Worm (Caenorhabditis elegans) whole organism, late embryonic: Measurements from ENCODE around the gene C16C8.26.

Experiments
- C08G9.2 ChIP-seq: sonication (generic microtip); optimal IDR thresholded peaks from 2 replicates; lab custom pipeline; 2016; ENCODE audit warnings: mild to moderate bottlenecking, missing genetic modification characterization, moderate library complexity, missing compliant biosample characterization
- F13H6.1 ChIP-seq: sonication (generic microtip); optimal IDR thresholded peaks from 2 replicates; lab custom pipeline; 2016; ENCODE audit warnings: missing genetic modification characterization, missing compliant biosample characterization
- K02D7.2 ChIP-seq: sonication (generic microtip); optimal IDR thresholded peaks from 2 replicates; lab custom pipeline; 2017; ENCODE audit warnings: mild to moderate bottlenecking, missing genetic modification characterization, missing compliant biosample characterization
- T23F11.4 ChIP-seq: fragments of 200-800 bp; sonication (Bioruptor generic); optimal IDR thresholded peaks from 2 replicates; lab custom pipeline; 2018; ENCODE audit warnings: mild to moderate bottlenecking, missing genetic modification characterization, missing compliant biosample characterization
- Y22D7AL.16 ChIP-seq: sonication (generic microtip); optimal IDR thresholded peaks from 2 replicates; lab custom pipeline; 2016; ENCODE audit warnings: missing genetic modification characterization, missing compliant biosample characterization
- ahr-1 ChIP-seq: sonication (generic microtip); optimal IDR thresholded peaks from 2 replicates; lab custom pipeline; 2016; ENCODE audit warnings: missing genetic modification characterization, missing compliant biosample characterization
- ama-1 ChIP-seq: fragments of 150-350 bp; optimal IDR thresholded peaks from 2 replicates; lab custom pipeline; 2014
- ceh-14 ChIP-seq: sonication (generic microtip); optimal IDR thresholded peaks from 2 replicates; lab custom pipeline; 2016; ENCODE audit warnings: missing genotype, missing genetic modification characterization, missing compliant biosample characterization
- ceh-18 ChIP-seq: sonication (generic microtip); optimal IDR thresholded peaks from 2 replicates; lab custom pipeline; 2016; ENCODE audit warnings: missing genetic modification characterization, missing compliant biosample characterization
- ceh-2 ChIP-seq: sonication (generic microtip); optimal IDR thresholded peaks from 2 replicates; lab custom pipeline; 2016; ENCODE audit warnings: missing genotype, missing genetic modification characterization, missing compliant biosample characterization
- ceh-30 ChIP-seq: fragments of 150-350 bp; optimal IDR thresholded peaks from 2 replicates; lab custom pipeline; 2014; ENCODE audit warnings: missing biosample characterization, missing genetic modification characterization
- ceh-31 ChIP-seq: sonication (generic microtip); optimal IDR thresholded peaks from 2 replicates; lab custom pipeline; 2016; ENCODE audit warnings: missing genetic modification characterization, missing compliant biosample characterization
- ceh-34 ChIP-seq: sonication (generic microtip); optimal IDR thresholded peaks from 2 replicates; lab custom pipeline; 2016; ENCODE audit warnings: mild to moderate bottlenecking, missing genetic modification characterization, missing compliant biosample characterization
- che-1 ChIP-seq: sonication (generic microtip); optimal IDR thresholded peaks from 2 replicates; lab custom pipeline; 2016; ENCODE audit warnings: mild to moderate bottlenecking, missing genetic modification characterization, missing compliant biosample characterization
- dmd-4 ChIP-seq: sonication (generic microtip); optimal IDR thresholded peaks from 2 replicates; lab custom pipeline; 2016; ENCODE audit warnings: borderline replicate concordance, missing genetic modification characterization, missing compliant biosample characterization
- dve-1 ChIP-seq: sonication (generic microtip); optimal IDR thresholded peaks from 2 replicates; lab custom pipeline; 2017; ENCODE audit warnings: antibody characterized with exemption, mild to moderate bottlenecking, missing genetic modification characterization, missing compliant biosample characterization
- elt-2 ChIP-seq: sonication (generic microtip); optimal IDR thresholded peaks from 2 replicates; lab custom pipeline; 2016; ENCODE audit warnings: missing genetic modification reagents, missing genetic modification characterization, missing compliant biosample characterization
- elt-4 ChIP-seq: sonication (generic microtip); optimal IDR thresholded peaks from 2 replicates; lab custom pipeline; 2016; ENCODE audit warnings: missing genetic modification characterization, missing compliant biosample characterization
- ets-4 ChIP-seq: sonication (generic microtip); optimal IDR thresholded peaks from 2 replicates; lab custom pipeline; 2016; ENCODE audit warnings: missing genetic modification characterization, missing compliant biosample characterization
- fax-1 ChIP-seq: sonication (generic microtip); optimal IDR thresholded peaks from 2 replicates; lab custom pipeline; 2016; ENCODE audit warnings: missing genotype, missing genetic modification characterization, missing compliant biosample characterization
- fkh-10 ChIP-seq: fragments of 150-350 bp; optimal IDR thresholded peaks from 2 replicates; lab custom pipeline; 2014; ENCODE audit warnings: missing biosample characterization, missing genetic modification reagents, missing genetic modification characterization
- gmeb-2 ChIP-seq: sonication (generic microtip); optimal IDR thresholded peaks from 2 replicates; lab custom pipeline; 2016; ENCODE audit warnings: missing genetic modification characterization, inconsistent platforms, missing compliant biosample characterization
- hlh-15 ChIP-seq: sonication (generic microtip); optimal IDR thresholded peaks from 2 replicates; lab custom pipeline; 2016; ENCODE audit warnings: missing genetic modification characterization, missing compliant biosample characterization
- hlh-30 ChIP-seq: sonication (generic microtip); optimal IDR thresholded peaks from 2 replicates; lab custom pipeline; 2017; ENCODE audit warnings: antibody characterized with exemption, missing genetic modification characterization, missing compliant biosample characterization; ENCODE audit not compliant: insufficient read depth
- hlh-6 ChIP-seq: sonication (generic microtip); optimal IDR thresholded peaks from 2 replicates; lab custom pipeline; 2016; ENCODE audit warnings: missing genotype, missing genetic modification characterization, missing compliant biosample characterization
- hlh-8 ChIP-seq: sonication (generic microtip); optimal IDR thresholded peaks from 2 replicates; lab custom pipeline; 2016; ENCODE audit warnings: missing genotype, missing genetic modification characterization, missing compliant biosample characterization
- lim-6 ChIP-seq: sonication (generic microtip); optimal IDR thresholded peaks from 2 replicates; lab custom pipeline; 2016; ENCODE audit warnings: missing genetic modification characterization, missing compliant biosample characterization
- mec-3 ChIP-seq: sonication (generic microtip); optimal IDR thresholded peaks from 2 replicates; lab custom pipeline; 2016; ENCODE audit warnings: borderline replicate concordance, missing genetic modification characterization, missing compliant biosample characterization
- nfya-1 ChIP-seq: sonication (generic microtip); optimal IDR thresholded peaks from 2 replicates; lab custom pipeline; 2017; ENCODE audit warnings: missing genetic modification characterization, mild to moderate bottlenecking, missing compliant biosample characterization, antibody characterized with exemption, moderate library complexity
- npax-4 ChIP-seq: sonication (generic microtip); optimal IDR thresholded peaks from 2 replicates; lab custom pipeline; 2016; ENCODE audit warnings: missing genetic modification characterization, missing compliant biosample characterization
- pat-9 ChIP-seq: fragments of 200-800 bp; sonication (Bioruptor generic); optimal IDR thresholded peaks from 2 replicates; lab custom pipeline; 2018; ENCODE audit warnings: mild to moderate bottlenecking, missing genetic modification characterization, moderate library complexity, missing compliant biosample characterization
- pax-1 ChIP-seq: fragments of 150-350 bp; optimal IDR thresholded peaks from 2 replicates; lab custom pipeline; 2014; ENCODE audit warnings: missing biosample characterization, missing genetic modification characterization
- pha-2 ChIP-seq: sonication (generic microtip); optimal IDR thresholded peaks from 2 replicates; lab custom pipeline; 2017; ENCODE audit warnings: mild to moderate bottlenecking, missing genetic modification characterization, missing compliant biosample characterization
- pha-4 ChIP-seq: fragments of 150-350 bp; optimal IDR thresholded peaks from 2 replicates; lab custom pipeline; 2018; ENCODE audit warnings: missing biosample characterization, missing genetic modification reagents, missing genetic modification characterization
- pqm-1 ChIP-seq: sonication (generic microtip); optimal IDR thresholded peaks from 2 replicates; lab custom pipeline; 2016; ENCODE audit warnings: missing genetic modification characterization, missing compliant biosample characterization
- pros-1 ChIP-seq: fragments of 150-350 bp; optimal IDR thresholded peaks from 2 replicates; lab custom pipeline; 2014; ENCODE audit warnings: missing biosample characterization, missing genetic modification reagents, missing genetic modification characterization
- ref-2 ChIP-seq: sonication (generic microtip); optimal IDR thresholded peaks from 2 replicates; lab custom pipeline; 2016; ENCODE audit warnings: missing genetic modification characterization, missing compliant biosample characterization
- rnt-1 ChIP-seq: sonication (generic microtip); optimal IDR thresholded peaks from 2 replicates; lab custom pipeline; 2016; ENCODE audit warnings: missing genetic modification characterization, missing compliant biosample characterization
- tbx-2 ChIP-seq: sonication (generic microtip); optimal IDR thresholded peaks from 2 replicates; lab custom pipeline; 2016; ENCODE audit warnings: missing genetic modification characterization, missing compliant biosample characterization
- tbx-7 ChIP-seq: sonication (generic microtip); optimal IDR thresholded peaks from 2 replicates; lab custom pipeline; 2016; ENCODE audit warnings: missing genotype, missing genetic modification characterization, missing compliant biosample characterization
- ttx-3 ChIP-seq: sonication (generic microtip); optimal IDR thresholded peaks from 2 replicates; lab custom pipeline; 2016; ENCODE audit warnings: missing genetic modification reagents, missing genetic modification characterization, missing compliant biosample characterization
- unc-3 ChIP-seq, 2 experiments: fragments of 200-800 bp in 1 of 2; sonication (Bioruptor generic) in 1 of 2; sonication (generic microtip) in 1 of 2; conservative IDR thresholded peaks in 1 of 2; optimal IDR thresholded peaks in 1 of 2; 2 replicates each; pipeline versions ENCODE4 v1.3.6 to Lab custom; 2016 to 2022; ENCODE audit warnings: missing compliant biosample characterization in 2 of 2, missing genetic modification characterization in 2 of 2, missing genetic modification reagents in 1 of 2
- unc-42 ChIP-seq: sonication (generic microtip); optimal IDR thresholded peaks from 2 replicates; lab custom pipeline; 2016; ENCODE audit warnings: missing genotype, missing genetic modification characterization, missing compliant biosample characterization
- unc-86 ChIP-seq: sonication (generic microtip); optimal IDR thresholded peaks from 2 replicates; lab custom pipeline; 2016; ENCODE audit warnings: missing genetic modification characterization, missing compliant biosample characterization
- zip-5 ChIP-seq: sonication (generic microtip); optimal IDR thresholded peaks from 2 replicates; lab custom pipeline; 2016; ENCODE audit warnings: missing genetic modification characterization, missing compliant biosample characterization
- ztf-16 ChIP-seq: sonication (generic microtip); optimal IDR thresholded peaks from 2 replicates; lab custom pipeline; 2017; ENCODE audit warnings: missing genetic modification characterization, missing compliant biosample characterization

C16C8.26 gene

DNA sequence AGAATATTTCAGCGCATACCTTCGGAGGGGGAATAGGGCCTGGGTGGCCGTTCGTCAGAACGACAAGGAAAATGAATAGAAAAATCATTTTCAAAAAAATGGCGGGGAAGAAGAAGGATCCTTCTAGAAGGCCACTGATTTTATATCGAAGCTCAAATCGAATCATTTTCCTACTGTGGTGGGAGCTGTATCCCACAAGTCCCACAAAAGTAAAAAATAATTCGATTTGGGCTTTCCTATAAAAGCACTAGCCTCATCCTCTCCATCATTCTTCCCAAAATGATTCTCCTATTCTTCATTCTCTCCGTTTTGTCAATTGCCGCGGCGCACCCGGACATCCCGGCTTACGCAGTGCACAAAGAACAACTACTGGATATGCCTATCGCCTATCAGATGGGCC lies at the start of gene C16C8.26, which contains the start of gene C16C8.19:
Gene C16C8.26, minus strand, starts transcription at position 101 of the 400 bp plus-strand sequence.
Gene C16C8.19, plus strand, starts transcription at position 279 of the 400 bp plus-strand sequence.
- TF ChIP-seq K02D7.2, result no peak
- no peak for TF ChIP-seq fkh-10 (GFP tag; lab: Kevin White, UChicago)
- no peak for TF ChIP-seq pax-1
- TF ChIP-seq pha-2 (tag; lab: Kevin White, UChicago), result no peak
- TF ChIP-seq elt-4 (tag; lab: Kevin White, UChicago), result no peak
- no peak for TF ChIP-seq ets-4
- no peak for TF ChIP-seq pros-1 (tag; lab: Kevin White, UChicago)
- TF ChIP-seq T23F11.4 (GFP tag; lab: Kevin White, UChicago), result no peak
- no peak for TF ChIP-seq dmd-4
- TF ChIP-seq hlh-6 (tag; lab: Kevin White, UChicago), result no peak
- TF ChIP-seq npax-4, result no peak
- no peak for TF ChIP-seq pqm-1 (tag; lab: Kevin White, UChicago)

DNA sequence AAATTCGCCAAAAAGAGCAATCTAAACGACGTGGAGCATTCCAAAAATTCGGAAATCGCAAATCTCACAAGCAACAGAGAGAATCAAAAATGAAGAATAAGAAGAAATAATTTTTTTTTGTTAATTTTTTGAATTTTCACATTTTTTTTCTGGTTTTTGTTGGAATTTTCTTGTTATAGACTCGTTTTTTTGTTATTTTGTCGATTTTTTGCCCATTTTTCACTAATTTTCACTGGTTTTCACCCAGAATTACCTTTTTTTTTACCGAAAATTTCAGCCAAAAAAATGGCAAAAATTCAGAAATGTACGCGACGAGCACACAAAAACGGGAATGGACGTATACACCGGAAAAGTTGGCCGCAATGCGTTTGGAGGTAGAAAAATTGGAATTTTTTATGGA lies 46.6 kb upstream of the C16C8.26 start, which contains the start of gene cyh-1:
Gene cyh-1, plus strand, starts transcription at position 301 of the 400 bp plus-strand sequence.
- no peak for TF ChIP-seq hlh-8 (tag; lab: Kevin White, UChicago)
- TF ChIP-seq ceh-2 (tag; lab: Kevin White, UChicago), result no peak
- TF ChIP-seq tbx-2 (tag; lab: Kevin White, UChicago), result no peak
- no peak for TF ChIP-seq tbx-7 (tag; lab: Kevin White, UChicago)
- no peak for TF ChIP-seq pha-4 (tag; lab: Kevin White, UChicago)

DNA sequence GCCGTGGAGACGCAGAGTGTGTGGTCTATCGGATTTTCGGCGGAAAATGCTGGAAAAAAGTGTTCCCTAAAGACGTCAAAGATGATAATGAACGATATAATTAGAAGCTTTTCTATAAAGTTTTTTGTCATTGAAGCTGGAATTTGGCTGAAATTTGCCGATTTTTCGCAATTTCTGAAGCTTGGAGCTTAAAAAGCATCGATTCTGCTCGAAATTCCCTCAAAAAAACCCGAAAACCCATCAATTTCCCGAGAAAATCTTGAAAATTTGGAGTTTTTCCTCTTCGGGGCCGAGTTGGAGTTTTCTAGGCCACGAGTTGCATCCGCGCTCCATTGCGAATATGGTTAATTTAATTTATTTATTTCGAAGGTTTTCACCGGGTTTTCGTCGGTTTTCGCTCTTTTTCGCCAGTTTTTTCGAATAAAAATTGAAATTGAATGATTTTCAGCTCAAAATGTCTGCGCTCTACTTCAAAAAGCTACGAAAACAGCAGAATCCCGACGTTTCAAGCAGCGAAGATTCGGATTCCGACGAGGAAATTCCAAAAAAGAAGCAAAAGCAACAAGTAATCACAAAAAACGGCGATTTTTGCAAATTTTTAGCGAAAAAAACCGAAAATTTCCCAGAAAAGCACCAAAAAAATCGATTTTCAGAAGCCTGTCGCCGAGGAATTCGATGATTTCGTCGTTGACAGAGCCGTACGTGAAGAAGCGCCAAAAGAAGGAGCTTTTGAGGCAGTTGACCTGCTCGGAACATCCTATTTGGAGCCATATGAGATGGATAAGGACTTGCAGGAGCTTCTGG lies 44.6 kb upstream of the C16C8.26 start, which contains the start of the genes col-71 and Y49F6B.2:
Gene col-71, minus strand, starts transcription at position 51 of the 804 bp plus-strand sequence.
Gene Y49F6B.2, plus strand, starts transcription at position 449 of the 804 bp plus-strand sequence.
- peak; percentile 24 for TF ChIP-seq ceh-34
- TF ChIP-seq ttx-3 (tag; lab: Kevin White, UChicago), result peak; percentile 49
- TF ChIP-seq mec-3 (tag; lab: Kevin White, UChicago), result peak; percentile 86
- no peak for TF ChIP-seq ama-1 (lab: Kevin White, UChicago)
- TF ChIP-seq F13H6.1 (tag; lab: Kevin White, UChicago), result peak; percentile 51
- TF ChIP-seq hlh-15 (tag; lab: Kevin White, UChicago), result peak; percentile 1
- TF ChIP-seq ceh-31 (tag; lab: Kevin White, UChicago), result peak; percentile 96
- TF ChIP-seq dve-1, result no peak
- peak; percentile 32 for TF ChIP-seq nfya-1 (tag; lab: Kevin White, UChicago)
- TF ChIP-seq ceh-30 (tag; lab: Kevin White, UChicago), result peak; percentile 53
- TF ChIP-seq pros-1 (tag; lab: Kevin White, UChicago), result no peak
- peak; percentile 70 for TF ChIP-seq fax-1 (tag; lab: Kevin White, UChicago)
- TF ChIP-seq npax-4, result no peak
- TF ChIP-seq zip-5 (tag; lab: Kevin White, UChicago), result peak; percentile 83
- TF ChIP-seq ref-2 (tag; lab: Kevin White, UChicago), result peak; percentile 76
- TF ChIP-seq lim-6 (tag; lab: Kevin White, UChicago), result peak; percentile 63
- TF ChIP-seq C08G9.2 (tag; lab: Kevin White, UChicago), result peak; percentile 90
- TF ChIP-seq elt-2 (tag; lab: Kevin White, UChicago), result peak; percentile 67
- TF ChIP-seq hlh-30 (tag; lab: Kevin White, UChicago), result no peak
- peak; percentile 30 for TF ChIP-seq gmeb-2
- peak; percentile 88 for TF ChIP-seq ets-4
- peak; percentile 58 for TF ChIP-seq ahr-1 (tag; lab: Kevin White, UChicago)
- TF ChIP-seq unc-42 (tag; lab: Kevin White, UChicago), result peak; percentile 100
- peak; percentile 84 for TF ChIP-seq tbx-7 (tag; lab: Kevin White, UChicago)
- TF ChIP-seq pax-1, result peak; percentile 44
- TF ChIP-seq che-1 (tag; lab: Kevin White, UChicago), result peak; percentile 22
- peak; percentile 48 for TF ChIP-seq ztf-16 (tag; lab: Kevin White, UChicago)
- peak; percentile 83 for TF ChIP-seq tbx-2 (tag; lab: Kevin White, UChicago)
- TF ChIP-seq unc-3 (GFP tag; conservative IDR thresholded peaks at IDR 0.05; lab: Robert Waterston, UW), result no peak
- peak; percentile 31 for TF ChIP-seq unc-3 (tag; optimal IDR thresholded peaks at IDR 0.05; lab: Kevin White, UChicago)
- TF ChIP-seq rnt-1 (tag; lab: Kevin White, UChicago), result peak; percentile 73
- TF ChIP-seq K02D7.2, result no peak
- TF ChIP-seq pat-9, result no peak
- TF ChIP-seq ceh-18 (tag; lab: Kevin White, UChicago), result peak; percentile 55
- TF ChIP-seq ceh-14, result peak; percentile 89
- peak; percentile 34 for TF ChIP-seq unc-86
- peak; percentile 86 for TF ChIP-seq ceh-2 (tag; lab: Kevin White, UChicago)
- peak; percentile 60 for TF ChIP-seq hlh-8 (tag; lab: Kevin White, UChicago)
- no peak for TF ChIP-seq Y22D7AL.16 (tag; lab: Kevin White, UChicago)
